Worm (Caenorhabditis elegans): ENCODE data around the gene srx-43.

DNA sequence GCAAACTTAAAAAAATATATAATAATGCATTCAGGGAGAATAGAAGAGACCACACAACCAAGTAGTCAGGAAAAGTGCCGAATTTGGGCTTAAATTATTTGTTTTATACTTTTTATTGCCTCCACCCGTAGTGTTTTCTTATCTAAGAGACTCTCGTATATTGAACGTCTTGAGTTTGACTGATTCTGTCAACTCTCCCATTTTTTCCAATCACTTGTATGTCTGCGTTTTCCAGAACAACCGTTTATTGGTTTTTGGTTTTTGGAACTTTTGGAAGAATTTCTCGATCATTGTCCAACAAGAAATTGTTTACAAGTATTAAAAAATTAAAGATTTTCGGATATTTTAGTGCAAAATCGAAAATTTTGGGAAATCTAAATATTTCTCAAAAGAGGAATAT is 25.9 kb downstream of the srx-43 start:
- TF ChIP-seq egl-27 (tag; optimal IDR thresholded peaks at IDR 0.05) (no peak), nhr-10 (tag; optimal IDR thresholded peaks at IDR 0.05) (no peak), F26F4.8 (GFP tag; conservative IDR thresholded peaks at IDR 0.05) (no peak), R02D3.7 (tag; optimal IDR thresholded peaks at IDR 0.05) (no peak), nhr-76 (tag; optimal IDR thresholded peaks at IDR 0.05) (no peak), gei-8 (GFP tag; optimal IDR thresholded peaks at IDR 0.05) (no peak), pqm-1 (tag; optimal IDR thresholded peaks at IDR 0.05) (peak; percentile 2), F37D6.2 (tag; optimal IDR thresholded peaks at IDR 0.05) (no peak), fos-1 (tag; optimal IDR thresholded peaks at IDR 0.05) (no peak), nhr-42 (GFP tag; IDR thresholded peaks at IDR 0.05) (0 out of 2 replicates have a peak, but pooled peaks have one; percentile 5), lin-15B (tag; optimal IDR thresholded peaks at IDR 0.05) (no peak), aly-2 (tag; optimal IDR thresholded peaks at IDR 0.05) (no peak), zip-2 (tag; optimal IDR thresholded peaks at IDR 0.05) (no peak), attf-4 (tag; optimal IDR thresholded peaks at IDR 0.05) (no peak)

Data from whole organism, L4 larva.